Fruit fly (Drosophila melanogaster) Kc167 (cell line): ENCODE data around the gene CG13901.

ENCODE experiments used
- Myc ChIP-seq: fragments of >200 bp; optimal IDR thresholded peaks from 2 replicates; lab custom pipeline; 2017; ENCODE audit warnings: missing external identifiers
- Sin3A ChIP-seq: fragments of >200 bp; optimal IDR thresholded peaks from 2 replicates; lab custom pipeline; 2018; ENCODE audit warnings: missing external identifiers
- h ChIP-seq: fragments of >200 bp; optimal IDR thresholded peaks from 3 replicates; lab custom pipeline; 2018; ENCODE audit warnings: missing external identifiers
- insv ChIP-seq: fragments of >200 bp; optimal IDR thresholded peaks from 3 replicates; lab custom pipeline; 2018; ENCODE audit warnings: missing external identifiers
- psq ChIP-seq: fragments of >200 bp; optimal IDR thresholded peaks from 2 replicates; lab custom pipeline; 2017; ENCODE audit warnings: missing external identifiers
- ttk ChIP-seq: sonication (Bioruptor generic); optimal IDR thresholded peaks from 2 replicates; lab custom pipeline; 2017; ENCODE audit warnings: missing external identifiers

The CG13901 gene

dm6 chr3L:803951-804350 is 33.7 kb downstream of the CG13901 start, which contains the start of gene CG13898:
CG13898 (minus strand) TSS chr3L:804051.
- TF ChIP-seq psq (lab: Kevin White, UChicago) = no peak
- no peak for TF ChIP-seq Sin3A
- TF ChIP-seq h (lab: Kevin White, UChicago) = no peak
- no peak for TF ChIP-seq insv (lab: Kevin White, UChicago)
- no peak for TF ChIP-seq Myc (lab: Kevin White, UChicago)
- no peak for TF ChIP-seq ttk (lab: Kevin White, UChicago)

dm6 chr3L:802700-803273 is 34.8 kb downstream of the CG13901 start:
- no peak for TF ChIP-seq h (lab: Kevin White, UChicago)
- TF ChIP-seq ttk (lab: Kevin White, UChicago) = no peak
- no peak for TF ChIP-seq psq (lab: Kevin White, UChicago)
- no peak for TF ChIP-seq insv (lab: Kevin White, UChicago)
- no peak for TF ChIP-seq Sin3A
- TF ChIP-seq Myc (lab: Kevin White, UChicago) = no peak

dm6 chr3L:801860-802462 is 35.7 kb downstream of the CG13901 start:
- TF ChIP-seq ttk (lab: Kevin White, UChicago) = no peak
- no peak for TF ChIP-seq Myc (lab: Kevin White, UChicago)
- no peak for TF ChIP-seq insv (lab: Kevin White, UChicago)
- TF ChIP-seq h (lab: Kevin White, UChicago) = no peak
- no peak for TF ChIP-seq Sin3A
- no peak for TF ChIP-seq psq (lab: Kevin White, UChicago)

dm6 chr3L:799837-800513 is 37.6 kb downstream of the CG13901 start:
- TF ChIP-seq Myc (lab: Kevin White, UChicago) = no peak
- no peak for TF ChIP-seq ttk (lab: Kevin White, UChicago)
- TF ChIP-seq h (lab: Kevin White, UChicago) = no peak
- no peak for TF ChIP-seq insv (lab: Kevin White, UChicago)
- TF ChIP-seq psq (lab: Kevin White, UChicago) = no peak
- no peak for TF ChIP-seq Sin3A

dm6 chr3L:796926-797802 is 40.5 kb downstream of the CG13901 start:
- TF ChIP-seq ttk (lab: Kevin White, UChicago) (no peak), insv (lab: Kevin White, UChicago) (no peak)

dm6 chr3L:795001-795400 is 42.6 kb downstream of the CG13901 start:
- no peak for TF ChIP-seq h (lab: Kevin White, UChicago)
- TF ChIP-seq ttk (lab: Kevin White, UChicago) = no peak
- TF ChIP-seq insv (lab: Kevin White, UChicago) = no peak
- TF ChIP-seq Myc (lab: Kevin White, UChicago) = no peak
- no peak for TF ChIP-seq Sin3A
- no peak for TF ChIP-seq psq (lab: Kevin White, UChicago)

- no peak for TF ChIP-seq psq (lab: Kevin White, UChicago)
- no peak for TF ChIP-seq insv (lab: Kevin White, UChicago)
- no peak for TF ChIP-seq Sin3A
- no peak for TF ChIP-seq ttk (lab: Kevin White, UChicago)
- no peak for TF ChIP-seq Myc (lab: Kevin White, UChicago)
- TF ChIP-seq h (lab: Kevin White, UChicago) = no peak
Measured at dm6 chr3L:794462-794861, 43.2 kb downstream of the CG13901 start.

dm6 chr3L:793733-794320 is 43.8 kb downstream of the CG13901 start:
- TF ChIP-seq psq (lab: Kevin White, UChicago) (no peak), h (lab: Kevin White, UChicago) (no peak), ttk (lab: Kevin White, UChicago) (no peak), insv (lab: Kevin White, UChicago) (no peak), Sin3A (no peak), Myc (lab: Kevin White, UChicago) (no peak)

- TF ChIP-seq ttk (lab: Kevin White, UChicago) = no peak
- no peak for TF ChIP-seq insv (lab: Kevin White, UChicago)
- TF ChIP-seq Sin3A = no peak
- no peak for TF ChIP-seq h (lab: Kevin White, UChicago)
- no peak for TF ChIP-seq Myc (lab: Kevin White, UChicago)
- TF ChIP-seq psq (lab: Kevin White, UChicago) = no peak
Measured at dm6 chr3L:791251-791991, 46.2 kb downstream of the CG13901 start.

- no peak for TF ChIP-seq insv (lab: Kevin White, UChicago)
- no peak for TF ChIP-seq psq (lab: Kevin White, UChicago)
- no peak for TF ChIP-seq Sin3A
- TF ChIP-seq Myc (lab: Kevin White, UChicago) = no peak
- no peak for TF ChIP-seq ttk (lab: Kevin White, UChicago)
- TF ChIP-seq h (lab: Kevin White, UChicago) = no peak
Measured at dm6 chr3L:788961-789360, 48.7 kb downstream of the CG13901 start.
